Fruit fly (Drosophila melanogaster): ENCODE measurements around the gene CG12301.

The CG12301 gene

DNA sequence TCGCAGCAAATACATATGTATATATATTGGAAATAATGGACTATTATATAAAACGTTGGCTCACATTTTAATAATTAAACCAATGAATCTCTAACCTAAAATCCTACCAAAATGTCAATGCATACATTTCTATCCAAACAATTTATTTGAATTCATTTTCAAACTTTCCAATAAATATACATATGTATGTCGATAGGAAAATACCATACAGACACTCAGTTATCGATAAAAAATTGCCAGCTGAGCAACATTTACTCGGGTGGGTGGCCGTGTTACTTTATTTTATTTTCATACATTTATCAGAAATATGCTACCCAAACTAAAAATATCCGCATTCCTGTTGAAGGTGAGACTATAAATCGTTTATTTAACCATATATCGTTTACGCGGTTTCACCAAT is 4.2 kb upstream of the CG12301 start, which contains the start of gene Ufsp2:
TSS of gene Ufsp2 (plus strand) at position 214 of the 400 bp plus-strand sequence.
- no peak for TF ChIP-seq CTCF (optimal IDR thresholded peaks at IDR 0.05)
- TF ChIP-seq CG8478 (optimal IDR thresholded peaks at IDR 0.05) = no peak

DNA sequence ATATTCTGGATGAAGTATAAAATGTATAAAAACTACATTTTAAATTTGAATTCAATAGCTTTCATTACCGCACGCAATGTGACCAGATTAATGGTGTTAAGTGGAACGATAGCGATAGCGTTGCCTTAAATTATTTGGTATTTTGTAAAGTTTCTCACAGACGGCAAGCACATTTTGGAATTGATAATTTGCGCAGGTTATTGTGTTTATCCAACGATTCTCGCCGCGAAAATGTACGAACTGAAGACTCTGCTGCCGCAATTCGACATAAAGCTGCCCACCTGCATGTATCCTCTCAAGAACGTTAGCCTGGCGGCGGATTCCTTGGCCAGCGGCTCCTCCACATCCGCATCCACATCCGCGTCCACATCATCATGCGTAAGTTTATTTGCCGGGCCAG is 2.9 kb downstream of the CG12301 start, which contains the start of gene AIMP2:
TSS of gene AIMP2 (plus strand) at position 135 of the 400 bp plus-strand sequence.
- TF ChIP-seq CTCF (optimal IDR thresholded peaks at IDR 0.05) (no peak), CG8478 (optimal IDR thresholded peaks at IDR 0.05) (no peak)

DNA sequence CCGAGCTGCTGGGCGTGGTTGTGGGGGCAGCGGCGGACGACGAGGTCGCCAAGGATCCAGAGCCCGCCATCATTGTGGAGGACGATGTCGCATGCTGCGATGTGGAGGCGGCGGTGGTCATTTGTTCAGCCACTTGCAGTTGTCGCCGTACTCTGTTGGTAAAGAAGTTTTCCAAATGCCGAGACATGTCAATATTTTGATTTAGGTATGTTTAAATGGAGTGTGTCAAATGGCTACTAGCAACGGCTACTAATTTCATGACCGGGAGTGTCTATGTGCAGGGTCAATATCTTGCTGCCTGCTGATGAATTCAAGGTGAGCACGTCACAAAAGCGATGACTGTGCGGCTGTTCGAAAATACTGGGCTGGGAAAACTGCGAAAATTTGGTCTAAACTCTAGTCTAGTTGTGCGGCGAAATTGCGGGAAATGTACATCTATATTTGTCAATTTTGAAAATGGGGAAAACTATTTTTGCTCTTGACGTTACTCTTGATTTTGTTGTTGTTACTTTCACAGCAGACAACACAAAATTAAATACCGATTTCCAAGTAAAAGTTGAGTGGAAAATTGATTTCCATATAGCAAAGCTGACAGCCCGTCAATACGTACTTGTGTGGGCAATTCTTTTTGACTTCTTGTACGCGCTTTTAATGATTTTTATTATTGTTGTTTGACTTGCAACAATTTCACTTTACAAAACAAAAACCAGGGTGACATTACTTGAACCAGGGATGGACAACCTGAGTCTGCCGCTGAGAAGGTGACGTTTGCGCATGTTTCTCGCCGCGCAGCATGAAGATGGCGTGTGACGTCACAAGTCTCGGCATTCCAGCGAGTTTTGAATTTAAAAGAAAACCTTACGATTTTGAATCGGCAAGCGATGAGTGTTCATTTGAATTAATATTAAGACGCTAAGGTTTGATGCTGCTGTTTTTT is 7.1 kb downstream of the CG12301 start, which contains the start of gene CG7656:
TSS of gene CG7656 (minus strand) at position 731 of the 937 bp plus-strand sequence.
- TF ChIP-seq CTCF (optimal IDR thresholded peaks at IDR 0.05) (peak in 1 of 2 experiments; percentile 7), CG8478 (optimal IDR thresholded peaks at IDR 0.05) (no peak)

DNA sequence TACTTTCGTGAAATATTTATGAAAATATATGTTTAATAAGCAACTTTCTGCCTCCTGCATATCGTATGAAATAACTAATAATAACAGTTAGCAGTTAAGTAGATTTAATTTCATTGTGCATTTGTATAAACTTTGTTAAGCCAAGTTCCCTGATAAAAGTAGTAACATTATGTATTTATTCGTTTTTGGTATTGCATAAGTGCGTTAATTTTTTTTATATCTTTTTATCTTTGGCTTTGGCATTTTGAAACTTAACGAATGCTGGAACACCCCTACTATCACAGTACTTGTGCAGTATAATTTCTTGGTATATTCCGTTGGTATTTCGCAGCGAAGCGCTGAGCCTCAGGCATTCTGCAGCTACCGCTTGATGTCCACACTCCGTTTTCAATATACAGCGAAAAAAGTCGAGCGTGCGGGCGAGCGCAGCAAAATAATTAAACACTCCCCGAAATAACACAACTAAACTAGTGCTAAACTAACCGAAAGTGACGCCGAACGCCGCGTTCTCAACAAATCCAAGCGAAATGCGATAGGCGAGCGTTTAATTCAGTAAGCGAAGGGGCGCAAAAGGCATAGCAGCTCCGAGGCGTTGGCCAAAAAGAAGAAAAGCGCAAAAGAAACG is 8.0 kb downstream of the CG12301 start, which contains the start of gene RhoGAP71E:
TSS of gene RhoGAP71E (plus strand) at position 347 of the 625 bp plus-strand sequence.
- TF ChIP-seq CTCF (optimal IDR thresholded peaks at IDR 0.05) (peak in 1 of 2 experiments; percentile 13), CG8478 (optimal IDR thresholded peaks at IDR 0.05) (no peak)

DNA sequence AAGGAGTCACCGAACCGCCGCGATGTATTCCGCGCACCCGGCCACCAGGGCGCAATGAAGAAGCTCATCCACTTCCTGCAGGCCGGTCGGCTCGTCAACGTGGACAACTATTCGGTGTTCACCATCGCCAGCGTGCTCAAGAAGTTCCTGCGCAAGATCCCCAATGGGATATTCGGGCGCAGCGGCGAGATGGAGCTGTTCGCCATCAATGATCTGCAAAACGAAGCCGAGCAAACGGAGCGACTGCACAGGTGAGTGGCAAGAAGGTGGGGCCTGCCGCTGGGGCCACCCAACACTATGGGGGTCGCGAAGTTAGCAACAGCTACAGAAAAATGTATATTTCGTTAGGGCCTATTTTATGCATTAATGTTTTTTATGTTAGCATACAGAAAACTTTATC is 9.1 kb downstream of the CG12301 start:
- TF ChIP-seq CTCF (optimal IDR thresholded peaks at IDR 0.05) (no peak), CG8478 (optimal IDR thresholded peaks at IDR 0.05) (no peak)

DNA sequence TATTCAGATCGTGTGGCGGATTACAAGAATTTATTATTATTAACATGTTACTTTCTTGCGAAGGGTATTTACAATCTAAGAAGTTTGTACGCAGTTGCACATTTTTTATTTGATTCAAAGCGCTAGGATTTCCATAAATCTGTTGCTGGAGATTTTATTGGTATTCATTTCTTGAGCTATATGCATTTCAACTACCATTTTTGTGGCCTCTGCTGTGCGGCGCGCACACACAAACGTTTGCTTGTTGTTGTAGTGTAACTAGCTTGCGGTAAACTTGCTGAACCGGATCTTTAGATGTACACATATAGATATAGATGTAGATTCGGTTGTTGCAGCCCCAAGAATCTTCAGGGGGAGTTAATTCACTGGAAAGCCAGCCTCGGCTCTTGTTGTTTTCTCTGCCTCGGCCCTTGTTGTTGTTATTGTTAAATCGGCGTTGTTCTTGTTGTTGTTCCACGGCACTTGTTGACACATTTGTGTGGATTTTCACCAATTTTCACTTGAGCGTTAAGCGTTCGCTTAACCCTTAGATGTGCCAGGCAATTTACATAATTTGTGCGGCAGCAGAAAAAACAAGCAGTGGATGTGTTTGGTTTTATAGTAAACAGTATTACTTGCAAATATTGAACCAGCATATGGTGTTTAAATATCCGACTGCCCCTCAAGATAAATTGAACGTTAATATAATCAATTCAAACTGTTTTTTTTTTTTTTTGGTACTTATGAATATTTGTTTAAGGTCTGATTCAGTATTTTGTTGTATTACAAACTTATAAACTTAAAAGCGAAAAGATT is 10.4 kb downstream of the CG12301 start:
- TF ChIP-seq CG8478 (optimal IDR thresholded peaks at IDR 0.05) (no peak), CTCF (optimal IDR thresholded peaks at IDR 0.05) (no peak)

DNA sequence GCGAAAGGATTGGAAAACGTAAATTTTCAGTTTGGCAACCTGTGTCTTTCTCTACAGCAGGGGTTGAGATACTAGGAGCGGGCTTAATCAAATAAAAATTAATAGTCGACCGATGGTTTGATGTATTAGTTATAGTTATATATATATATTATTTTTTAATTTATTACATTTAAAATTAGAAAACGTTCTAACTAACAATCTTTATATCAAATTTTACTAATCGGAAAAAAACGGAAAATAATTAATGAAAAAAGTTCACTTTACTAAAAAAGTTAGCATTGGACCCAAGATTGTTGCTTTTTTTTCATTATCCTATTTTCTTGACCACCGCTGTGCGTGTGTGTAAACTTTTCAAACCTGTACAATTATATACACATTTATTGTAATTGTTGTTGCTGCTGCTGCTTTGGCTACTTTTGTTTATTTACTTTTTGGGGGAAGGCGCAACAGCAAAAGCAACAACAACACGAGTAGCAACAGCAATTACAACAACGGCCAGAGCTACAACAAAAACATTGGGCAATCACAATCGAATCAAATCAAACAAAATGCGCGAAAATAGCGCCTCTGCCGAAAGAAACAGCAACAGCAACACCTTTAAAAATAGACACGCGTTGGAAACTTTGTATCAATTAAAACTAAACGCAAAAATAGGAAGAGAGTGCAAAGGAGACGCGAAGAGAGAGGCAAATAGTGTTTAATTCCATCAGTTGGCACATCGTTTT is 12.1 kb downstream of the CG12301 start:
- no peak for TF ChIP-seq CTCF (optimal IDR thresholded peaks at IDR 0.05)
- no peak for TF ChIP-seq CG8478 (optimal IDR thresholded peaks at IDR 0.05)

DNA sequence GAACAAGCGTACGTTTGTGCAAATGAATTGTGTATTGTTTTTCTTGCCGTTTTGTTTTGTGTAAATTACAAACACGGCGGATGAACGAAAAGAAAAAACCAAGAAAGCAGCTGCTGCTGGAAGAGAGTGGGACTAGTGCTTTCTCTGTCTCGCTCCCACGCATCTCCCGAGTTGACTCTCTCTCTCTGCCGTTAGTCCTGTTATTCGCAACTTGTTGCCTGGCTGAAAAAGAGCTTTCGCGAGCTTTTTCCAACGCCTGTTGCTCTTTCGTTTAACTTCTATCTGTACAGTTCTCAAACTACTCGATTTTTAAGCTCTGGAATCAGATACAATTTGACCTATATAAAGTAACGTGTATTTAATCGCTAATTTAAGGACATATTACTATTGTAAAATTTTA is 12.8 kb downstream of the CG12301 start:
- TF ChIP-seq CG8478 (optimal IDR thresholded peaks at IDR 0.05) (no peak), CTCF (optimal IDR thresholded peaks at IDR 0.05) (no peak)

DNA sequence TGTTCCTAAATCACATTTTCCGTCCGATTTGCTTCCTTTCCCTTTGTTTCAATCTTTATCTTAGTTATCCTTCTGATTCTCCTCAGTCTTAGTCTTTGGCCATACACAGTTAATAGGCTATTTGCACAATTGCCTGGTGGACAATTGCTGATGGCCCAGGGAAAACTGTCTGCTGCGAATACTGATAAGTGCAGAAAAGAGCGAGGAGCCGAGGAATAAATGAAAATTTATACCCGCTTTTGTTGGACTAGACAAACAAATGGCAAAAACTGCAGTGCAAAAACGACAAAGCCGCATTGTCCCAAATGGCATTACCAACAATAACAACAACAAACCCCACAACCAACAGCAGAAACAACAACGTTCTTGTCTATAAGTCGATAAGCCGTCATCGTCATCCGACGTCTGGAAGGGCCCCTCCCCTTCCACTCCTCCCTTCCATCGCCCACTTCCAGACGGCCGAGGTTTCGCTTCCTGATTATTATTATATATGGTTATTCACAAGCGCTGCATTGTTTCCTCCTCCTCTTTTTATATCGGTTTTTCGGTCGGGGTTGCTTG is 13.6 kb downstream of the CG12301 start:
- no peak for TF ChIP-seq CTCF (optimal IDR thresholded peaks at IDR 0.05)

DNA sequence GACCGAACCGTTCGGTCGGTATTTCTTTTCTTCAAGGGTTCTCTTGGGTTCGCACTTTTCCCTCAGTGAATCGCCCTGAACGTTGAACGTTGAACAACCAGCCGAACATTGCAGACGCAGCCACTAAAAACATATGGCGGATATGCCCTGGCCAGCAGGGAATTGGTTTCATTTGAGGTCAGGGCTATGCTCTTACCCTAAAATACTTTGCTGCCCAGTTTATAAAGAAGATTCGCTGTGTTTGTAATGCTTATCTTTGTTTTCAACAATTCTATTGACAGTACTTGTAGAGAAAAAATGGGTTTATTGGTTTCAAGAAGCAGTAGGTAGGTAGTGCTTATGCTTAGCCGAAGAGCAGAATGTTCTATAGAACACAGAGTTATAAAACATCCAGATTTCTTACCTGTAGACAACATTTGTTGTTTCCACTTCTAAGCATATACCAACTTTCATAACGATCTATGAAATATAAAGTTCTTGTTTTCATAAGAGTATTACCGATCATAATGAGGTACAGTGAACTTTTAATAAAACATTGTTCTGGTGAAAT is 14.7 kb downstream of the CG12301 start:
- TF ChIP-seq CG8478 (optimal IDR thresholded peaks at IDR 0.05) (no peak), CTCF (optimal IDR thresholded peaks at IDR 0.05) (no peak)

DNA sequence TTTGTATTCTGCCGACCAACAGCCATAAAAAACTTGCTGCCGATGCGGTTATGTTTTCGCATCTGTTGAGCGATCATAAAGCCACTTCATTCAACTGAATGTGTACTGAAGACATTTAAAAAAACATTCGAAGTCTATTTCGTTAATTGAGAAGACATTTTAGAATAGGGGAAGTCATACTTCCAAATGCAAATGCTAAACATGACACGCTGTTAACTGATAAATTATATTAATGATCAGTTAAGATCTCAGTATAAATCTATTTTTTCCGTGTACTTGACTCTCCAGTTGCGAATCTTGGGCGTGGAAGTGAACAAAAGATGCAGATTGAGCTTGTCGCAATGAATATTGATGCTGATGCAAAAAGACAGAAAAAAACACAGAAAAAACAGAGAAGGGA is 15.4 kb downstream of the CG12301 start:
- TF ChIP-seq CG8478 (optimal IDR thresholded peaks at IDR 0.05) = no peak
- no peak for TF ChIP-seq CTCF (optimal IDR thresholded peaks at IDR 0.05)

DNA sequence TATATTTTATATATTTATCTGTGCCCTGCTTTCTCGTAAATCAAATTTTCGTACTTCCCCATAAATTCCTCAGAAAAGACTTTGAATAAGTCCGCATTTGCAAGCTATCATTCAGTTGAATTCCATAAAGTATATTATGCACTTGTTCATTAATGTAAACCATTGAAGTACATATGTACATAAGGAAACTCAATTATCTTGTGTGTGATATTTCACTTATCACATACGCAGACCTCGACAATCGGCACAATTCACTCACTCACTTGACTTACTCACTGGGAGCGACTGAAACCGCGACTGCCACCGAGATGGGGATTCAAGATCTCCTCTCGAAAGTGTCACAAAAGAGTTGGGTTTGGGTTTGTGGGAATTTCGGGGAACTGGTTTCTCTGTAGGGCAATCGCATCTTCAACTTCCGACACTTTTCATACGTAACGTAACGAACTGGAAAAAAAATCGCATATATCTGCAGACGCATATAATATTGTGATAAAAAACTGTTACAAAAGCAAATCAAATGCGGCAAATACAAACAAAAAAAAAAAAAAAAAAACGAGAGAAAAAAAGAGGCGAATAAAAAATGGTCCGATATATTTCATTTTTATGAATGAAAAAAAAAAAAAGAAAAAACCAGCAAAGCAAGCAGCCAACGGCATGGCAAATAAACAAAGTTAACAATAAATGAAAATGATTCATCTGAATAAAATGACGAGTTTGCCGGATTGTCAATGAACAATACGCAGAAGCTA is 16.6 kb downstream of the CG12301 start:
- TF ChIP-seq CTCF (optimal IDR thresholded peaks at IDR 0.05) (no peak), CG8478 (optimal IDR thresholded peaks at IDR 0.05) (no peak)

DNA sequence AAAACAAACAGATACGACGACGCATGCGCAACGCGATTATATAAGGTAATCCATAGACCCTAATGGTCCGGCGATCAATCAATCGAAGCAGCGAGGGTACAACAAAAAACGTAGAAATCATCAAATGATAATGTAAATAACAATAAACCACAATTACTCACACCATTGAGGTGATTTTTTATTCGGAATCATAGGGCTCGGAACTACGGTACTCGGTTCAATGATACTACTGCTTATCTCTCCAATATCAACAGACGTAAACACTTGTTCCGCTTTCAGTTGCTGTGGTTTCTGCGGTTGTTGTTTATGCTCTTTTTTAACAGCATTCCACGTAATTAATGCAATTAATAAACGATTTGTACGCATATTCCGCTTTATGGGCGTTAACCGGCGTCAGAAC is 17.3 kb downstream of the CG12301 start:
- TF ChIP-seq CTCF (optimal IDR thresholded peaks at IDR 0.05) (no peak), CG8478 (optimal IDR thresholded peaks at IDR 0.05) (no peak)

Data from S2 (cell line).